Worm (Caenorhabditis elegans) whole organism, young adult: ENCODE results near the gene mccc-1.

Experiments used
- K11D2.4 ChIP-seq: fragments of 200-800 bp; sonication (Bioruptor generic); IDR thresholded peaks from 2 replicates; pipeline ENCODE4 v1.3.6; 2022; ENCODE audit warnings: missing genetic modification reagents, missing genetic modification characterization, missing compliant biosample characterization
- snpc-4 ChIP-seq, 5 experiments: fragments of 150-350 bp in 1 of 5; sonication (generic microtip) in 4 of 5; optimal IDR thresholded peaks; 2 replicates each; lab custom pipeline; 2014 to 2018; ENCODE audit warnings: missing genetic modification characterization in 5 of 5, missing biosample characterization in 3 of 5, antibody characterized with exemption in 2 of 5, mild to moderate bottlenecking in 2 of 5, missing compliant biosample characterization in 2 of 5, missing genotype in 2 of 5, moderate library complexity in 2 of 5, missing genetic modification reagents in 1 of 5

DNA sequence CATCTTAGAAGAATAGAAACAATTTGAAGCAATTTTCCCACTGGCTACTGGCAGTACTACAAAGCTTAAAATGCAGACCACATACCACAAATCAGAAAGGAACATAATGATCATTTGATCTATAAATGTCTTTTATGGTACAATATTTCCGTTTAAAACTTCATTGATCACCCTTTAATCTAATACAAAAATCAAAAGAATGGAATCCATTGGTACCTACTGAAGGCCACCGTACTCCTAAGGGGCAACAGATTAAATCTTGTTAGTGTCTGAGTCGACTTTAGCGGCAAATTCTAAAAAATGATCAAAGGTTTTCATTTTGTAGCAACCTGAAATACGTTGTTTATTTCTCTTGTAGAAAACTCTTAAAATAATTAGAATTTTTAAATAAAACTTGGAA, 12.2 kb upstream of the mccc-1 start:
- TF ChIP-seq K11D2.4 (GFP tag; lab: Robert Waterston, UW) (no peak), snpc-4 (GFP tag; optimal IDR thresholded peaks at IDR 0.05; lab: Kevin White, UChicago) (no peak), snpc-4 (tag; optimal IDR thresholded peaks at IDR 0.05; lab: Kevin White, UChicago) (no peak)
